In the genomic region with DNA sequence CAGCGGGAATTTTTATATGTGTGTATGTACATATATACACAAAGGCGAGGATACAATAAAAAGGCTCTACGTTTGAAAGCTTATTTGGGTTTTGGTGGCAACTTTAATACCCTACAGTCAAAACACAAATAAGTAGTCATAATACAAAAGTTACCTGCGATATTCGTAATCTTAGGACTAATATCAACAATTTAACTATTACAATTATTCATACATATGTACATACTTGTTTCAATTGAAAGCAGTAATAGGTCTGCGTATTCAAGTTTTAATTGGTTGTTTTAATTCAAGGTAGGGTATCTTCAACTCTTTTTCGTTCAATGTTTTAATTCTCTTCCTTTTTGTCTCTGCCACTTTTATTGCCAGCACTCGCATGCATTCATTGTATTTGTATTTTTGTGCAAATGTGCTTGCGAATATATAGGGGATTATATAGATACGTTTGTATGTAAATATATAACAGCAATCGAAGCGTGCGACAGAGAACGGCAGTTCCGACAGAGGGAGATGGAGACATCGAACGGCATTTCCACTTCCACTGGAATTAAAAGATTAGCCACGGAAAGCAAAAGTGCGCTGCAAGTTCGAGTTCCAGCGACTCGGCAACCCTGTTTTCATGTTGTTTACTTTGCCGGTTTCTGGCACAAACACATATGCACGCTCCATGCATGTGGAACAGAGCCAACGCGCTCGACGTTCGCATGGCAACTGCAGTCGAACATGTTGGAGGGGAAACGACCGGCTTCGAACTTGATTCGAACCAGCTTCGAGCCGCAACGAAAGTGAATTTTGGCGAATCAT, we compare ENCODE assay signal across 5 fruit fly cellular contexts.
A peak's percentile ranks its signal among the peaks of the same experiment; 100 is the strongest.
TF ChIP-seq lines count a peak whose summit lies in the region.

No protein-coding gene starts in this region.

- no peak for TF ChIP-seq CTCF in whole organism, embryonic (GFP tag; optimal IDR thresholded peaks at IDR 0.05; lab: Kevin White, UChicago)

TF ChIP-seq in whole organism, adult, 20 proteins besides CTCF, POLR2A, EP300 and RAD21 (continues in another document):
- TF ChIP-seq Clk (GFP tag; optimal IDR thresholded peaks at IDR 0.05; lab: Kevin White, UChicago) (no peak), toe (GFP tag; optimal IDR thresholded peaks at IDR 0.05; lab: Kevin White, UChicago) (peak; percentile 54), CG5204 (GFP tag; optimal IDR thresholded peaks at IDR 0.05; lab: Kevin White, UChicago) (peak; percentile 52), Hr96 (GFP tag; optimal IDR thresholded peaks at IDR 0.05; lab: Kevin White, UChicago) (peak; percentile 16), CG11617 (GFP tag; optimal IDR thresholded peaks at IDR 0.05; lab: Kevin White, UChicago) (peak; percentile 59), CG7101 (tag; optimal IDR thresholded peaks at IDR 0.05; lab: Kevin White, UChicago) (peak; percentile 37), kay (GFP tag; lab: Kevin White, UChicago; ENCODE audit: borderline replicate concordance) (no peak), cnc (optimal IDR thresholded peaks at IDR 0.05; lab: Kevin White, UChicago) (no peak), Mnt (GFP tag; optimal IDR thresholded peaks at IDR 0.05; lab: Kevin White, UChicago) (peak; percentile 46), ovo (GFP tag; optimal IDR thresholded peaks at IDR 0.05; lab: Kevin White, UChicago) (peak; percentile 46), Crg-1 (GFP tag; optimal IDR thresholded peaks at IDR 0.05; lab: Kevin White, UChicago) (peak; percentile 6), tj (GFP tag; optimal IDR thresholded peaks at IDR 0.05; lab: Kevin White, UChicago) (peak; percentile 41), cic (GFP tag; optimal IDR thresholded peaks at IDR 0.05; lab: Kevin White, UChicago) (peak; percentile 27), CG14711 (tag; optimal IDR thresholded peaks at IDR 0.05; lab: Kevin White, UChicago) (peak; percentile 93), CG7045 (GFP tag; optimal IDR thresholded peaks at IDR 0.05; lab: Kevin White, UChicago) (peak; percentile 46), CG12768 (GFP tag; optimal IDR thresholded peaks at IDR 0.05; lab: Kevin White, UChicago) (peak; percentile 21)

TF ChIP-seq in whole organism, embryonic, 481 proteins besides CTCF, POLR2A, EP300 and RAD21 (continues in another document):
- TF ChIP-seq CG6272 (GFP tag; IDR thresholded peaks at IDR 0.05; lab: Robert Waterston, UW), result no peak
- TF ChIP-seq Side (GFP tag; optimal IDR thresholded peaks at IDR 0.05; lab: Kevin White, UChicago), result no peak
- TF ChIP-seq psq (GFP tag; optimal IDR thresholded peaks at IDR 0.05; lab: Kevin White, UChicago), result no peak
- no peak for TF ChIP-seq CG14965 (GFP tag; optimal IDR thresholded peaks at IDR 0.05; lab: Kevin White, UChicago; ENCODE audit: borderline replicate concordance)
- TF ChIP-seq Spps (tag; optimal IDR thresholded peaks at IDR 0.05; lab: Kevin White, UChicago), result peak; percentile 32
- TF ChIP-seq gce (GFP tag; IDR thresholded peaks at IDR 0.05; lab: Robert Waterston, UW), result 0 out of 3 replicates have a peak, but pooled peaks have one; percentile 29
- peak; percentile 89 for TF ChIP-seq HLHmδ (GFP tag; optimal IDR thresholded peaks at IDR 0.05; lab: Kevin White, UChicago)
- no peak for TF ChIP-seq Opbp (GFP tag; IDR thresholded peaks at IDR 0.05; lab: Robert Waterston, UW; ENCODE audit: partially characterized antibody)
- no peak for TF ChIP-seq Dref (GFP tag; IDR thresholded peaks at IDR 0.05; lab: Robert Waterston, UW)
- no peak for TF ChIP-seq CG8478 (optimal IDR thresholded peaks at IDR 0.05; lab: Kevin White, UChicago)
- no peak for TF ChIP-seq Elba2 (GFP tag; optimal IDR thresholded peaks at IDR 0.05; lab: Kevin White, UChicago)
- peak; percentile 52 for TF ChIP-seq Camta (GFP tag; optimal IDR thresholded peaks at IDR 0.05; lab: Kevin White, UChicago)
- TF ChIP-seq CG4707 (GFP tag; optimal IDR thresholded peaks at IDR 0.05; lab: Kevin White, UChicago), result peak; percentile 6
- TF ChIP-seq Neu2 (GFP tag; optimal IDR thresholded peaks at IDR 0.05; lab: Kevin White, UChicago; ENCODE audit: borderline replicate concordance), result no peak
- TF ChIP-seq CG15696 (tag; optimal IDR thresholded peaks at IDR 0.05; lab: Kevin White, UChicago), result peak; percentile 42
- TF ChIP-seq CG9817 (tag; optimal IDR thresholded peaks at IDR 0.05; lab: Kevin White, UChicago), result peak; percentile 27

TF ChIP-seq in whole organism, prepupa, 60 proteins besides CTCF, POLR2A, EP300 and RAD21 (continues in another document):
- TF ChIP-seq Hr4 (GFP tag; optimal IDR thresholded peaks at IDR 0.05; lab: Kevin White, UChicago), result peak; percentile 65
- peak; percentile 42 for TF ChIP-seq Eip93F (GFP tag; optimal IDR thresholded peaks at IDR 0.05; lab: Kevin White, UChicago)
- peak; percentile 74 for TF ChIP-seq vri (GFP tag; optimal IDR thresholded peaks at IDR 0.05; lab: Kevin White, UChicago)
- TF ChIP-seq cyc (GFP tag; optimal IDR thresholded peaks at IDR 0.05; lab: Kevin White, UChicago), result peak; percentile 80
- peak; percentile 86 to 89 for TF ChIP-seq ss (GFP tag; optimal IDR thresholded peaks at IDR 0.05; lab: Kevin White, UChicago)
- TF ChIP-seq topi (GFP tag; optimal IDR thresholded peaks at IDR 0.05; lab: Kevin White, UChicago), result peak; percentile 91
- TF ChIP-seq dsx (GFP tag; optimal IDR thresholded peaks at IDR 0.05; lab: Kevin White, UChicago; ENCODE audit: poor library complexity, severe bottlenecking), result peak; percentile 91
- peak; percentile 55 for TF ChIP-seq CG11902 (GFP tag; optimal IDR thresholded peaks at IDR 0.05; lab: Kevin White, UChicago)
- TF ChIP-seq CG4318 (GFP tag; optimal IDR thresholded peaks at IDR 0.05; lab: Kevin White, UChicago), result no peak
- peak; percentile 61 for TF ChIP-seq CG16779 (tag; optimal IDR thresholded peaks at IDR 0.05; lab: Kevin White, UChicago)
- peak; percentile 46; the same call in 1 of the 2 replicates for TF ChIP-seq Gug (GFP tag; IDR thresholded peaks at IDR 0.05; lab: Robert Waterston, UW)
- TF ChIP-seq CG15336 (GFP tag; IDR thresholded peaks at IDR 0.05; lab: Robert Waterston, UW), result peak; percentile 47; the same call in 1 of the 2 replicates
- peak; percentile 98 for TF ChIP-seq Blimp-1 (GFP tag; optimal IDR thresholded peaks at IDR 0.05; lab: Kevin White, UChicago)
- TF ChIP-seq CG31627 (GFP tag; optimal IDR thresholded peaks at IDR 0.05; lab: Kevin White, UChicago), result peak; percentile 84
- peak; percentile 96 for TF ChIP-seq Eip78C (GFP tag; lab: Kevin White, UChicago)
- peak; percentile 74 for TF ChIP-seq achi (GFP tag; optimal IDR thresholded peaks at IDR 0.05; lab: Kevin White, UChicago)

TF ChIP-seq in whole organism, pupa, 21 proteins besides CTCF, POLR2A, EP300 and RAD21 (continues in another document):
- TF ChIP-seq CG10348 (GFP tag; IDR thresholded peaks at IDR 0.05; lab: Robert Waterston, UW) (no peak), Pif1B (GFP tag; optimal IDR thresholded peaks at IDR 0.05; lab: Kevin White, UChicago) (peak; percentile 69), CG34367 (tag; optimal IDR thresholded peaks at IDR 0.05; lab: Kevin White, UChicago) (peak; percentile 87), D1 (tag; optimal IDR thresholded peaks at IDR 0.05; lab: Kevin White, UChicago) (peak; percentile 84), fd96Ca (GFP tag; IDR thresholded peaks at IDR 0.05; lab: Robert Waterston, UW) (peak; percentile 87), CG4496 (GFP tag; IDR thresholded peaks at IDR 0.05; lab: Robert Waterston, UW) (peak; percentile 82), CG12605 (GFP tag; IDR thresholded peaks at IDR 0.05; lab: Robert Waterston, UW) (peak; percentile 44; the same call in 1 of the 2 replicates), CG13204 (GFP tag; optimal IDR thresholded peaks at IDR 0.05; lab: Kevin White, UChicago) (peak; percentile 64), Ets98B (GFP tag; IDR thresholded peaks at IDR 0.05; lab: Robert Waterston, UW) (peak; percentile 81), CG8301 (tag; optimal IDR thresholded peaks at IDR 0.05; lab: Kevin White, UChicago) (peak; percentile 55), CG32121 (GFP tag; IDR thresholded peaks at IDR 0.05; lab: Robert Waterston, UW) (peak; percentile 66; the same call in 1 of the 2 replicates), Pif1A (GFP tag; optimal IDR thresholded peaks at IDR 0.05; lab: Kevin White, UChicago) (peak; percentile 70), EcR (GFP tag; optimal IDR thresholded peaks at IDR 0.05; lab: Kevin White, UChicago) (peak; percentile 49), CG15710 (tag; optimal IDR thresholded peaks at IDR 0.05; lab: Kevin White, UChicago) (peak; percentile 90), CG14655 (GFP tag; optimal IDR thresholded peaks at IDR 0.05; lab: Kevin White, UChicago) (peak; percentile 73), CG8159 (tag; optimal IDR thresholded peaks at IDR 0.05; lab: Kevin White, UChicago) (peak; percentile 94), gl (tag; optimal IDR thresholded peaks at IDR 0.05; lab: Kevin White, UChicago) (peak; percentile 69), CG17806 (tag; optimal IDR thresholded peaks at IDR 0.05; lab: Kevin White, UChicago) (peak; percentile 87)

TF ChIP-seq in whole organism, wandering third instar larva, 38 proteins besides CTCF, POLR2A, EP300 and RAD21 (continues in another document):
- TF ChIP-seq Hnf4 (GFP tag; optimal IDR thresholded peaks at IDR 0.05; lab: Kevin White, UChicago) (peak; percentile 55), sv (GFP tag; optimal IDR thresholded peaks at IDR 0.05; lab: Kevin White, UChicago) (peak; percentile 27), dsf (GFP tag; optimal IDR thresholded peaks at IDR 0.05; lab: Kevin White, UChicago; ENCODE audit: borderline replicate concordance) (no peak), Dfd (GFP tag; optimal IDR thresholded peaks at IDR 0.05; lab: Kevin White, UChicago) (peak; percentile 30), dl (GFP tag; optimal IDR thresholded peaks at IDR 0.05; lab: Kevin White, UChicago; ENCODE audit: insufficient read depth in 1 of 2, partially characterized antibody in 2 of 2) (no peak), foxo (GFP tag; optimal IDR thresholded peaks at IDR 0.05; lab: Kevin White, UChicago) (peak; percentile 47 to 89), woc (GFP tag; optimal IDR thresholded peaks at IDR 0.05; lab: Kevin White, UChicago) (peak; percentile 94), Mio (GFP tag; optimal IDR thresholded peaks at IDR 0.05; lab: Kevin White, UChicago) (peak; percentile 54), CrebA (GFP tag; optimal IDR thresholded peaks at IDR 0.05; lab: Kevin White, UChicago; ENCODE audit: borderline replicate concordance) (peak; percentile 54), HLH106 (tag; optimal IDR thresholded peaks at IDR 0.05; lab: Kevin White, UChicago) (peak; percentile 94), CG9705 (GFP tag; optimal IDR thresholded peaks at IDR 0.05; lab: Kevin White, UChicago) (peak; percentile 84), Hr83 (GFP tag; optimal IDR thresholded peaks at IDR 0.05; lab: Kevin White, UChicago; ENCODE audit: poor library complexity, severe bottlenecking) (peak; percentile 65), br (GFP tag; optimal IDR thresholded peaks at IDR 0.05; lab: Kevin White, UChicago) (peak; percentile 84), N (GFP tag; optimal IDR thresholded peaks at IDR 0.05; lab: Kevin White, UChicago) (no peak), ey (GFP tag; optimal IDR thresholded peaks at IDR 0.05; lab: Kevin White, UChicago) (peak; percentile 85), Jra (GFP tag; optimal IDR thresholded peaks at IDR 0.05; lab: Kevin White, UChicago) (peak; percentile 29), lola (GFP tag; optimal IDR thresholded peaks at IDR 0.05; lab: Kevin White, UChicago) (no peak), usp (GFP tag; optimal IDR thresholded peaks at IDR 0.05; lab: Kevin White, UChicago) (no peak), fru (GFP tag; optimal IDR thresholded peaks at IDR 0.05; lab: Kevin White, UChicago) (peak; percentile 91)
